Fruit fly (Drosophila melanogaster): ENCODE measurements around the gene fne.

Gene fne

DNA sequence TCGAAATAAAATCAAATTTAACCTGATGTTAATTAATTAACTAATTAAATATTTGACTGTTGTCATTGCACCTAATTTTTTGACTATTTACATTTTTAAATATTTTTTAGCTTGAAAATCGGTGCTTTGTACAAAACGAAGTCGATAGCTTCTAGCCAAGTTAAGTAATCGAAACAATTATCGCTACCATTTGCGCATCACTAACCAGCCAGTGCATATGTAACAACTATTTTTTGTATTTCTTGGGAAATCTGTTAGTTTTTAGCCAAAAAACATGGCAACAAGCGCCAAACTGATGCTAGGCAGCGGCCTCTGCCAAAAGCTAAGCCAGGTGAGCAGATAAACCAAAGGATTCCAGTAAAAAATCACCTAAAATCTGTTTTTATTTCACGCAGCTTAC, 10.4 kb upstream of the fne start, which contains the start of gene mRpL49:
TSS of gene mRpL49 (plus strand) at position 192 of the 400 bp plus-strand sequence.
- no peak for TF ChIP-seq Pif1A (GFP tag; optimal IDR thresholded peaks at IDR 0.05)
- TF ChIP-seq EcR (GFP tag; optimal IDR thresholded peaks at IDR 0.05), result no peak
- TF ChIP-seq rn (GFP tag; IDR thresholded peaks at IDR 0.05), result no peak
- no peak for TF ChIP-seq CG4496 (GFP tag; IDR thresholded peaks at IDR 0.05)
- TF ChIP-seq CG9948 (tag; optimal IDR thresholded peaks at IDR 0.05), result no peak
- TF ChIP-seq CG8301 (tag; optimal IDR thresholded peaks at IDR 0.05), result no peak
- TF ChIP-seq Ets98B (GFP tag; IDR thresholded peaks at IDR 0.05), result no peak
- no peak for TF ChIP-seq Snoo (tag; optimal IDR thresholded peaks at IDR 0.05)
- no peak for TF ChIP-seq Pif1B (GFP tag; optimal IDR thresholded peaks at IDR 0.05)

DNA sequence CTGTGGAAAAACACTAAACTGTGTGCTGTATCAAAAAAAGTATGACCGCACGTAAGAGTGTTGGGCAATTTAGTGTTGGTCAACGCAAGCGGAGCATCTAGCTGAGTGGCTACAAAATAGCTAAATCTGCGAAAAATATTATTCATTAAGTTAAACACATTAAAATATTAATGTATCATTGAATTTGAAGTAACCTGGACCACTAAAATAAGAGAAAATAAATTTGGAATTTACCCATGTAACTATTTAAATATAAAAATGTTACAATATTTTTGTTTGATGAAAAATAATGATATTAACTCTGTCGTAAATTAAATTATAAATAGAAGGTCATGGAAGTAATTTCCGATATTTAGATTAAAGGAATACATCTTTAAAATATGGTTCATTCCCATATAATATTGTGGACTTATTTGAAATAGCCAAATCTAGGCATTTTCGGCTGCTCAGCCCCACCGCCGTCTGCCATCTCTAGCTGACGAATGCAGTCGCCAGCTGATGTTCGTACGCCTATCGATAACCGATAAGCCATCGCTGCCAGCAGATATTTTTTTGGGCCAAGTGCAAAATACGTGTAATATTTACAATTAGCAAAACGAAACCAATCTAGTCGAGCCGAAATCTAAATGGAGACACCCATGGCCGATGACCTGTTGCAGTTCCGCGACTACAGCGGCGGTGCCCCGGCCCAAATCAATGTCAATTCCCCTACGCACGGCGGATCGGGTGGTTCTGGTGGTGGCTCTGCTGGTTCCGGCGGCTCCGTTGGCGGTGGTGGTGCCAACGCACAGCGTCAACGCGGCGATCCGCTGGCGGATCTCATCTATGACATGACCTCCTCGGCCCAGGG, 7.5 kb upstream of the fne start, which contains the start of the genes Brms1 and CG4645:
TSS of gene Brms1 (minus strand) at position 46 of the 850 bp plus-strand sequence.
TSS of gene CG4645 (plus strand) at position 377 of the 850 bp plus-strand sequence.
- TF ChIP-seq CG8159 (tag; optimal IDR thresholded peaks at IDR 0.05) (peak; percentile 45), CG17806 (tag; optimal IDR thresholded peaks at IDR 0.05) (no peak), CG9948 (tag; optimal IDR thresholded peaks at IDR 0.05) (peak; percentile 11), Pif1B (GFP tag; optimal IDR thresholded peaks at IDR 0.05) (peak; percentile 11), gl (tag; optimal IDR thresholded peaks at IDR 0.05) (no peak), CG8301 (tag; optimal IDR thresholded peaks at IDR 0.05) (peak; percentile 13), CG10348 (GFP tag; IDR thresholded peaks at IDR 0.05) (no peak), CG14655 (GFP tag; optimal IDR thresholded peaks at IDR 0.05) (peak; percentile 49), EcR (GFP tag; optimal IDR thresholded peaks at IDR 0.05) (no peak), Pif1A (GFP tag; optimal IDR thresholded peaks at IDR 0.05) (no peak), fd96Ca (GFP tag; IDR thresholded peaks at IDR 0.05) (no peak; the same call in 2 of the 3 replicates), CG15710 (tag; optimal IDR thresholded peaks at IDR 0.05) (peak; percentile 46), CG13204 (GFP tag; optimal IDR thresholded peaks at IDR 0.05) (no peak)

DNA sequence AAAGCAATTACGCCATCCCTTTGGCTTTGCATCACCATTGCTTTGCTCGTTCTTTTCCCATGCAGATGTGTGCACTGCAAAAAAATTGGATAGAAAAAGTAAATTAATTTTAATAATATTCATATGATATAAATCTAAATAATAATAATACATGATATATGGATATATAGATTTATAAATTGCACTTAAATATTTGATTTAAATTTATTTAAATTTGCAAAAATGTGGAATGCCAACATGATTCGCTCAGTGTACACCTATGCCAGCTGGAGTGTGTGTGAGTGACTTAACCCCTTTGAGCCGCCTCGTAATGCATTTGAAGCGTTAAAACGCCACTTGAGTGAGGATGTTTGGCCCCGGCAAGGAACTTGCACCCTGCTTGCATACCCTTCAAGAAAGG, 3.5 kb upstream of the fne start:
- TF ChIP-seq Pif1B (GFP tag; optimal IDR thresholded peaks at IDR 0.05), result no peak
- TF ChIP-seq Ets98B (GFP tag; IDR thresholded peaks at IDR 0.05), result no peak
- no peak for TF ChIP-seq CG13204 (GFP tag; optimal IDR thresholded peaks at IDR 0.05)
- no peak for TF ChIP-seq rn (GFP tag; IDR thresholded peaks at IDR 0.05)
- TF ChIP-seq CG8159 (tag; optimal IDR thresholded peaks at IDR 0.05), result peak; percentile 61
- no peak for TF ChIP-seq Pif1A (GFP tag; optimal IDR thresholded peaks at IDR 0.05)
- peak; percentile 37 for TF ChIP-seq CG17806 (tag; optimal IDR thresholded peaks at IDR 0.05)
- TF ChIP-seq D1 (tag; optimal IDR thresholded peaks at IDR 0.05), result no peak
- TF ChIP-seq CG4496 (GFP tag; IDR thresholded peaks at IDR 0.05), result 0 out of 3 replicates have a peak, but pooled peaks have one; percentile 16
- no peak for TF ChIP-seq CG9948 (tag; optimal IDR thresholded peaks at IDR 0.05)
- no peak for TF ChIP-seq CG34367 (tag; optimal IDR thresholded peaks at IDR 0.05)
- peak; percentile 26 for TF ChIP-seq CG14655 (GFP tag; optimal IDR thresholded peaks at IDR 0.05)
- no peak for TF ChIP-seq Snoo (tag; optimal IDR thresholded peaks at IDR 0.05)
- TF ChIP-seq CG10348 (GFP tag; IDR thresholded peaks at IDR 0.05), result no peak
- TF ChIP-seq CG12605 (GFP tag; IDR thresholded peaks at IDR 0.05), result no peak
- TF ChIP-seq fd96Ca (GFP tag; IDR thresholded peaks at IDR 0.05), result no peak
- peak; percentile 37 for TF ChIP-seq CG15710 (tag; optimal IDR thresholded peaks at IDR 0.05)
- TF ChIP-seq gl (tag; optimal IDR thresholded peaks at IDR 0.05), result no peak
- TF ChIP-seq EcR (GFP tag; optimal IDR thresholded peaks at IDR 0.05), result no peak
- no peak for TF ChIP-seq CG32121 (GFP tag; IDR thresholded peaks at IDR 0.05)
- no peak for TF ChIP-seq CG8301 (tag; optimal IDR thresholded peaks at IDR 0.05)

DNA sequence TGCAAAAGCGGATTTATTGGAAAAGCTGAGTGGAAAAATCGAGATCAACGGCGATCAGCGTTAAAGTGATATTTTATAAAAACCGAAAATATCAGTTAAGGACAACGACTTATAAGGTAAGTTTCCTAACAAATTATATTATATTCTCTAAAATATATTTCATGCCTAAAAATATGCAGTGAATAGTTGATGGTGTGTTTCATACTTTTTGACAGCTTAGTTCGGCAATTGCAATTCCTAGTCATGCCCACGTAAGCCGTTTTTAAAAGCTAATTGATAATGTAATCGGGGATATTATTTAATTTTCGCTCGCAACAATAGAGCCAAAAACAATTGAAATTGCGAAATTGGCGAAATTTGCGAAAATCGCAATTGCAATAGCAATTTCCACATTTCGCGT, 2.3 kb downstream of the fne start:
- TF ChIP-seq fd96Ca (GFP tag; IDR thresholded peaks at IDR 0.05) (no peak), CG8159 (tag; optimal IDR thresholded peaks at IDR 0.05) (no peak), Pif1B (GFP tag; optimal IDR thresholded peaks at IDR 0.05) (no peak), EcR (GFP tag; optimal IDR thresholded peaks at IDR 0.05) (no peak), CG10348 (GFP tag; IDR thresholded peaks at IDR 0.05) (no peak), CG8301 (tag; optimal IDR thresholded peaks at IDR 0.05) (no peak), gl (tag; optimal IDR thresholded peaks at IDR 0.05) (no peak), CG34367 (tag; optimal IDR thresholded peaks at IDR 0.05) (no peak), CG4496 (GFP tag; IDR thresholded peaks at IDR 0.05) (no peak)

DNA sequence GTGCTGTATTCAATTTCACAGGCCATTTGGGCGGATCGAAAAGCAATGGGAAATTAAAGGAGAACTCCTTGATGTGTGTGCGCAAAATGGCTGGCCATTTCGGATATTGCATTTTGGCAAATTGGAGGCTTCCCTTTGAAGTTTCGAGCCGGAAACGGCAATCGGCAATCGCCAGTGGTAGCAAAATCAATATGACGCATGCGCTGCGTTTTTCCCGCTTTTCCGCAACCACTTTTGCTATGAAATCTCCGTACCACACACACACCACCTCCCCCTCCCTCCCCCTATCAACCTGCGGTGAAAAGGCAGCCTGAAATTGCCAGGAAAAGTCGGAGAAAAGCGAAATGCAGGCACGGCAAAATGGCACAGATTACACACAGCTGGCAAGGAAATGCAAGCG, 5.1 kb downstream of the fne start:
- TF ChIP-seq CG4496 (GFP tag; IDR thresholded peaks at IDR 0.05) (no peak), fd96Ca (GFP tag; IDR thresholded peaks at IDR 0.05) (no peak), Pif1A (GFP tag; optimal IDR thresholded peaks at IDR 0.05) (no peak), CG17806 (tag; optimal IDR thresholded peaks at IDR 0.05) (no peak), CG8301 (tag; optimal IDR thresholded peaks at IDR 0.05) (no peak), Ets98B (GFP tag; IDR thresholded peaks at IDR 0.05) (no peak)

DNA sequence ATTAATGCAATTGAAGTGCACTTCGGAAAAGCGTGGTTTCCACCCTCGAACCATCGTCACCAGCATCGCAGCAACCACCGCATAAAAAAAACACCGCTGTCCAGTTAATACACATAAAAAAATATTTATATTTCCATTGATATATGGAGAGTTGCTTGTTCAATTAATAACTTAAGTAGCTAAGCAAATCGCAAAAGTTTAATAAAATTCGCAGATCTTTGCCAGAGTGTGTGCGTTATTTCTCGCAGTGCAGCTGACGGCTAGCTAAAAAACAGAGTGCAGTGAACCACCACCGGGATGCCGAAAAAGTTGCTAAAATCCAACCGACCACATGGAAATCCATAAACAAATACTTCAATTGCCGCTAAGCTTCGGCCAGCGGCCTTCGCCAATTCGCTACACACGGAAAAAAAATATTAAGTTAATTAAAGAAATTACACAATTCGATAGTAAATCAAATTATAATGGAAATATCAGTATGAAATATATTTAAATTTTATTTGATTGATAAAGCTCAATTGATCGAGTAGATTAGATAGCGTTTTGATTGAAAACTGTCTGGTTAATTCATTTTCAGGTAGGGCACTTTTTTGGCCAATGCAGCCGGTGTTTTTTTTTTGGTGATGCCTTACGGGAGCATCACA, 6.1 kb downstream of the fne start:
- peak; percentile 39 for TF ChIP-seq Snoo (tag; optimal IDR thresholded peaks at IDR 0.05)
- no peak for TF ChIP-seq rn (GFP tag; IDR thresholded peaks at IDR 0.05)
- TF ChIP-seq CG9948 (tag; optimal IDR thresholded peaks at IDR 0.05), result no peak
- TF ChIP-seq CG15710 (tag; optimal IDR thresholded peaks at IDR 0.05), result no peak
- TF ChIP-seq CG8159 (tag; optimal IDR thresholded peaks at IDR 0.05), result peak; percentile 1
- no peak for TF ChIP-seq Pif1B (GFP tag; optimal IDR thresholded peaks at IDR 0.05)
- TF ChIP-seq CG13204 (GFP tag; optimal IDR thresholded peaks at IDR 0.05), result no peak
- no peak for TF ChIP-seq EcR (GFP tag; optimal IDR thresholded peaks at IDR 0.05)
- TF ChIP-seq CG32121 (GFP tag; IDR thresholded peaks at IDR 0.05), result no peak
- no peak for TF ChIP-seq CG4496 (GFP tag; IDR thresholded peaks at IDR 0.05)
- no peak for TF ChIP-seq CG34367 (tag; optimal IDR thresholded peaks at IDR 0.05)
- TF ChIP-seq CG8301 (tag; optimal IDR thresholded peaks at IDR 0.05), result no peak
- TF ChIP-seq CG12605 (GFP tag; IDR thresholded peaks at IDR 0.05), result no peak

All from whole organism, pupa.